Worm (Caenorhabditis elegans): ENCODE data around the gene C25F6.1.

DNA sequence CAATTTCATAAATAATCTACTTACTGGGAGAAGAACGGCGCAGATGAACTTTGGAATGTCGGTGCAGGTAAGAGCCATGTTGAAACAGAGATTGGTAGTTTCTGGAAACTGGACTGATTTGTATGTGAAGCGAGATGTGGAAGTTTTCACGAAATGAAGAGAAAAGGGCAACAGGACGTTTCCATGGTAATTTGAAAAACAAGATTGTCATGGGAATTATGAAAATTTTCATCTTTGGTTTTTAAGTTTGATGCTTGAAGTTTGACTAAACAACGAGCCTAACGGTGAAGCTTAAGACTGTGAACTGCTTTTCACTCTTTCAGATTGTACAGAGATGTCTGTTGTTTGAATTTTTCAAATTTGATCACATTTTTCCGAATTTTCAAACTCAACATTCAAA, 25.9 kb downstream of the C25F6.1 start, which contains the start of gene T23F2.3:
- no peak for TF ChIP-seq lsl-1 (GFP tag; optimal IDR thresholded peaks at IDR 0.05)
- no peak for TF ChIP-seq Y67H2A.10 (GFP tag; conservative IDR thresholded peaks at IDR 0.05)

Data from whole organism, young adult.